Worm (Caenorhabditis elegans): ENCODE results near the gene fipr-7.

- TF ChIP-seq ztf-16 (tag; optimal IDR thresholded peaks at IDR 0.05): no peak
- TF ChIP-seq pros-1 (tag; optimal IDR thresholded peaks at IDR 0.05): no peak
- TF ChIP-seq nfya-1 (tag; optimal IDR thresholded peaks at IDR 0.05): no peak
- TF ChIP-seq nhr-11 (tag; optimal IDR thresholded peaks at IDR 0.05): no peak
- no peak for TF ChIP-seq pqm-1 (tag; optimal IDR thresholded peaks at IDR 0.05)
- TF ChIP-seq pag-3 (tag; optimal IDR thresholded peaks at IDR 0.05; ENCODE audit: borderline replicate concordance): no peak
- TF ChIP-seq ama-1 (optimal IDR thresholded peaks at IDR 0.05): no peak
- TF ChIP-seq ceh-30 (tag; optimal IDR thresholded peaks at IDR 0.05): no peak
- no peak for TF ChIP-seq fax-1 (tag; optimal IDR thresholded peaks at IDR 0.05)
- TF ChIP-seq pha-4 (tag; optimal IDR thresholded peaks at IDR 0.05): no peak
- TF ChIP-seq tbx-2 (tag; optimal IDR thresholded peaks at IDR 0.05): no peak
- TF ChIP-seq hlh-30 (tag; optimal IDR thresholded peaks at IDR 0.05; ENCODE audit: insufficient read depth): no peak
Observed at ce11 chrV:10198386-10198785, 31.2 kb upstream of the fipr-7 start, which contains the start of gene ZK856.6.

All from whole organism, late embryonic.